Worm (Caenorhabditis elegans) whole organism, mixed stage, embryonic: Measurements from ENCODE around the gene ugt-52.
"Not testable (repeated sequence)": the region's sequence is repeated elsewhere in the genome, so short reads cannot be mapped to it uniquely, and the experiment has no call there.

Experiments used
- M03D4.4 ChIP-seq: sonication (generic microtip); optimal IDR thresholded peaks from 2 replicates; lab custom pipeline; 2017; ENCODE audit warnings: mild to moderate bottlenecking, missing genetic modification characterization, missing compliant biosample characterization
- bed-3 ChIP-seq: fragments of 200-800 bp; sonication (Bioruptor generic); optimal IDR thresholded peaks from 3 replicates; lab custom pipeline; 2018; ENCODE audit warnings: mild to moderate bottlenecking, missing genetic modification characterization, moderate library complexity, missing compliant biosample characterization
- blmp-1 ChIP-seq: fragments of 150-350 bp; optimal IDR thresholded peaks from 2 replicates; lab custom pipeline; 2014; ENCODE audit warnings: missing biosample characterization, missing genetic modification characterization
- ceh-39 ChIP-seq: fragments of 150-350 bp; optimal IDR thresholded peaks from 2 replicates; lab custom pipeline; 2014; ENCODE audit warnings: missing biosample characterization, missing genetic modification characterization
- ceh-43 ChIP-seq: fragments of 200-800 bp; sonication (Bioruptor generic); optimal IDR thresholded peaks from 2 replicates; lab custom pipeline; 2018; ENCODE audit warnings: mild to moderate bottlenecking, missing genetic modification characterization, moderate library complexity, missing compliant biosample characterization
- ceh-83 ChIP-seq: fragments of 200-800 bp; sonication (Bioruptor generic); optimal IDR thresholded peaks from 2 replicates; lab custom pipeline; 2018; ENCODE audit warnings: mild to moderate bottlenecking, missing genetic modification characterization, missing compliant biosample characterization
- ces-1 ChIP-seq: fragments of 150-350 bp; optimal IDR thresholded peaks from 2 replicates; lab custom pipeline; 2014; ENCODE audit warnings: missing biosample characterization, missing genetic modification reagents, missing genetic modification characterization
- cnd-1 ChIP-seq: fragments of 200-800 bp; sonication (Bioruptor generic); optimal IDR thresholded peaks from 2 replicates; lab custom pipeline; 2018; ENCODE audit warnings: mild to moderate bottlenecking, missing genetic modification characterization, missing compliant biosample characterization
- drap-1 ChIP-seq: fragments of 200-800 bp; sonication (Bioruptor generic); optimal IDR thresholded peaks from 3 replicates; lab custom pipeline; 2018; ENCODE audit warnings: mild to moderate bottlenecking, missing genetic modification characterization, missing compliant biosample characterization
- elt-1 ChIP-seq: sonication (generic microtip); optimal IDR thresholded peaks from 2 replicates; lab custom pipeline; 2017; ENCODE audit warnings: missing genetic modification characterization, mild to moderate bottlenecking, missing compliant biosample characterization, antibody characterized with exemption, moderate library complexity, borderline replicate concordance; ENCODE audit not compliant: insufficient read depth
- elt-3 ChIP-seq: fragments of 150-350 bp; optimal IDR thresholded peaks from 2 replicates; lab custom pipeline; 2014; ENCODE audit warnings: missing biosample characterization, missing genetic modification characterization
- ham-2 ChIP-seq: fragments of 200-800 bp; sonication (Bioruptor generic); optimal IDR thresholded peaks from 2 replicates; lab custom pipeline; 2018; ENCODE audit warnings: mild to moderate bottlenecking, missing genetic modification characterization, missing compliant biosample characterization
- hlh-1 ChIP-seq: fragments of 150-350 bp; optimal IDR thresholded peaks from 2 replicates; lab custom pipeline; 2014; ENCODE audit warnings: missing biosample characterization, missing genetic modification reagents, missing genetic modification characterization
- lin-13 ChIP-seq: fragments of 150-350 bp; optimal IDR thresholded peaks from 2 replicates; lab custom pipeline; 2014; ENCODE audit warnings: missing biosample characterization, missing genetic modification characterization
- lin-32 ChIP-seq: fragments of 200-800 bp; sonication (Bioruptor generic); optimal IDR thresholded peaks from 2 replicates; lab custom pipeline; 2018; ENCODE audit warnings: mild to moderate bottlenecking, missing genetic modification characterization, missing compliant biosample characterization
- lsy-2 ChIP-seq: fragments of 150-350 bp; optimal IDR thresholded peaks from 2 replicates; lab custom pipeline; 2014; ENCODE audit warnings: missing biosample characterization, missing genetic modification characterization
- mab-5 ChIP-seq: fragments of 150-350 bp; optimal IDR thresholded peaks from 2 replicates; lab custom pipeline; 2014; ENCODE audit warnings: missing biosample characterization, missing genetic modification characterization
- mep-1 ChIP-seq: fragments of 150-350 bp; optimal IDR thresholded peaks from 2 replicates; lab custom pipeline; 2017; ENCODE audit warnings: missing biosample characterization, missing genetic modification reagents, missing genetic modification characterization, inconsistent platforms
- mls-2 ChIP-seq: sonication (generic microtip); optimal IDR thresholded peaks from 2 replicates; lab custom pipeline; 2016; ENCODE audit warnings: mild to moderate bottlenecking, missing genetic modification characterization, moderate library complexity, missing compliant biosample characterization
- nhr-12 ChIP-seq: fragments of 150-350 bp; optimal IDR thresholded peaks from 2 replicates; lab custom pipeline; 2014; ENCODE audit warnings: missing biosample characterization, missing genetic modification characterization
- nhr-237 ChIP-seq: fragments of 150-350 bp; optimal IDR thresholded peaks from 2 replicates; lab custom pipeline; 2014; ENCODE audit warnings: missing biosample characterization, missing genetic modification characterization
- nhr-28 ChIP-seq: fragments of 150-350 bp; optimal IDR thresholded peaks from 2 replicates; lab custom pipeline; 2014; ENCODE audit warnings: missing biosample characterization, missing genetic modification characterization
- nhr-76 ChIP-seq: sonication (generic microtip); optimal IDR thresholded peaks from 2 replicates; lab custom pipeline; 2017; ENCODE audit warnings: missing biosample characterization, missing genetic modification characterization
- pha-4 ChIP-seq: fragments of 150-350 bp; optimal IDR thresholded peaks from 2 replicates; lab custom pipeline; 2018; ENCODE audit warnings: missing biosample characterization, missing genetic modification reagents, missing genetic modification characterization
- sem-2 ChIP-seq: fragments of 200-800 bp; sonication (Bioruptor generic); optimal IDR thresholded peaks from 2 replicates; lab custom pipeline; 2018; ENCODE audit warnings: mild to moderate bottlenecking, missing genetic modification characterization, missing compliant biosample characterization
- snpc-4 ChIP-seq: fragments of 150-350 bp; optimal IDR thresholded peaks from 2 replicates; lab custom pipeline; 2014; ENCODE audit warnings: missing biosample characterization, missing genetic modification characterization
- sptf-1 ChIP-seq: sonication (generic microtip); optimal IDR thresholded peaks from 2 replicates; lab custom pipeline; 2017; ENCODE audit warnings: mild to moderate bottlenecking, missing genetic modification characterization, moderate library complexity, missing compliant biosample characterization
- tbx-8 ChIP-seq: fragments of 200-800 bp; sonication (Bioruptor generic); optimal IDR thresholded peaks from 2 replicates; lab custom pipeline; 2018; ENCODE audit warnings: mild to moderate bottlenecking, missing genetic modification characterization, moderate library complexity, missing compliant biosample characterization
- unc-120 ChIP-seq: sonication (generic microtip); optimal IDR thresholded peaks from 2 replicates; lab custom pipeline; 2017; ENCODE audit warnings: missing genetic modification characterization, missing compliant biosample characterization; ENCODE audit not compliant: poor library complexity, severe bottlenecking
- unc-39 ChIP-seq: fragments of 150-350 bp; optimal IDR thresholded peaks from 2 replicates; lab custom pipeline; 2014; ENCODE audit warnings: missing biosample characterization, missing genetic modification characterization
- unc-62 ChIP-seq: fragments of 150-350 bp; optimal IDR thresholded peaks from 2 replicates; lab custom pipeline; 2014; ENCODE audit warnings: missing biosample characterization, missing genetic modification reagents, missing genetic modification characterization
- zip-8 ChIP-seq: fragments of 150-350 bp; optimal IDR thresholded peaks from 2 replicates; lab custom pipeline; 2014; ENCODE audit warnings: missing biosample characterization, missing genetic modification characterization
- ztf-11 ChIP-seq: fragments of 150-350 bp; optimal IDR thresholded peaks from 2 replicates; lab custom pipeline; 2014; ENCODE audit warnings: missing biosample characterization, missing genetic modification characterization

ugt-52 gene

ce11 chrIV:768312-768711 is 10.3 kb upstream of the ugt-52 start, which contains the start of gene F56B3.2:
Gene F56B3.2, minus strand, starts transcription at chrIV:768584.
- TF ChIP-seq ceh-39 (tag; lab: Kevin White, UChicago) (no peak), blmp-1 (tag; lab: Kevin White, UChicago) (peak; percentile 93), hlh-1 (tag; lab: Kevin White, UChicago) (no peak), ham-2 (GFP tag; lab: Kevin White, UChicago) (peak; percentile 31)

DNA sequence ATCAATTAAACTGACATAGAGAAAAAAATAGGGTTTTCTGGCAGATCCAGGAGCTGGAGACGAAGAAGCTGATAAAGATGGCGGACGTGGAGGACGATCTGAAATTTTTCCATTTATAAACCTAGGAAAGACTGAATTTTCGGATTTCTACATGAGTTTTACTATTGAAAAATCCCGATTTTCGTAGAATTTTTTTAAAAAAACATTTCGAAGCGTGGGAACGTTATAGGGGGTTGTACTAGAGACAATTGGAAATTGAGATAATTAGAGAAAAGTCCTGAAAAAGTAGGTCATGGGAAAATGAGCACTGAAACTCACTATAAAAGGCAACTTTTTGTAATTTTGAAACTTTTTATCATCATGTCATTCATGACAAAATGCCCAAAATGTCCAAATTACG is 7.5 kb upstream of the ugt-52 start, which contains the start of gene F56B3.9:
F56B3.9 (plus strand) TSS at position 301 of the 400 bp plus-strand sequence.
- not testable (repeated sequence) for TF ChIP-seq cnd-1, ztf-11, zip-8 (tag; lab: Kevin White, UChicago)

DNA sequence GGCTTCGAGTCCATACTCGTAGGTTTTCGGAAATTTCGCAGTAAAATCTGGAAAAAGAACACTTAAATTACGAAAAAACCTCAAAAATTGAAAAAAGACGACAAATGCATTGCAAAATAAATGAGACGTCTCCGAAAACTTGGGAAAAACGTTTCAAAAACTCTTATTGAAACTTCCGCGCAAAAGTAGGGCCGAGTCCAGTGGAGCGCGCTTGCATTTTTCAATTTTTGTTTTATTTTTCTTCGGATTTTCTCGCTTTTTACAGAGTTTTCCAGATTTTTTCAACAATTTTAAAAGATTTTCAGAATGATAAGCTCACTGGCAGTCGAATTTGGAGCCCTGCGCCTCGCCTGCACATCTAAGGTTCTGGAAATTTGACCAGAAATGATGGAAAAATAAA is 5.7 kb upstream of the ugt-52 start, which contains the start of gene mrpl-2:
mrpl-2 (plus strand) TSS at position 307 of the 400 bp plus-strand sequence.
- TF ChIP-seq zip-8 (tag; lab: Kevin White, UChicago): no peak
- peak; percentile 3 for TF ChIP-seq sptf-1
- TF ChIP-seq, all 35 proteins: peak for 1

ce11 chrIV:773580-773979 is 5.0 kb upstream of the ugt-52 start:
- TF ChIP-seq sem-2 (GFP tag; lab: Kevin White, UChicago): no peak
- no peak for TF ChIP-seq mab-5
- no peak for TF ChIP-seq pha-4 (tag; lab: Kevin White, UChicago)
- no peak for TF ChIP-seq tbx-8 (GFP tag; lab: Kevin White, UChicago)
- no peak for TF ChIP-seq sptf-1
- no peak for TF ChIP-seq ztf-11 (tag; lab: Kevin White, UChicago)
- no peak for TF ChIP-seq elt-3 (tag; lab: Kevin White, UChicago)
- TF ChIP-seq ceh-83 (GFP tag; lab: Kevin White, UChicago): no peak
- no peak for TF ChIP-seq snpc-4 (tag; lab: Kevin White, UChicago)
- no peak for TF ChIP-seq hlh-1 (tag; lab: Kevin White, UChicago)
- TF ChIP-seq nhr-28 (tag; lab: Kevin White, UChicago): no peak
- no peak for TF ChIP-seq cnd-1 (tag; lab: Kevin White, UChicago)
- no peak for TF ChIP-seq lin-32 (GFP tag; lab: Kevin White, UChicago)
- TF ChIP-seq zip-8 (tag; lab: Kevin White, UChicago): no peak

ce11 chrIV:782393-782792 is 3.8 kb downstream of the ugt-52 start:
- TF ChIP-seq ces-1 (no peak), lsy-2 (tag; lab: Kevin White, UChicago) (no peak)

- TF ChIP-seq nhr-76 (tag; lab: Kevin White, UChicago): no peak
- no peak for TF ChIP-seq unc-120 (tag; lab: Kevin White, UChicago)
- TF ChIP-seq unc-39 (tag; lab: Kevin White, UChicago): no peak
- TF ChIP-seq nhr-28 (tag; lab: Kevin White, UChicago): no peak
Observed at ce11 chrIV:787755-788154, 9.2 kb downstream of the ugt-52 start, which contains the start of gene F56B3.6. Gene F56B3.6, plus strand, starts transcription at chrIV:788055.

DNA sequence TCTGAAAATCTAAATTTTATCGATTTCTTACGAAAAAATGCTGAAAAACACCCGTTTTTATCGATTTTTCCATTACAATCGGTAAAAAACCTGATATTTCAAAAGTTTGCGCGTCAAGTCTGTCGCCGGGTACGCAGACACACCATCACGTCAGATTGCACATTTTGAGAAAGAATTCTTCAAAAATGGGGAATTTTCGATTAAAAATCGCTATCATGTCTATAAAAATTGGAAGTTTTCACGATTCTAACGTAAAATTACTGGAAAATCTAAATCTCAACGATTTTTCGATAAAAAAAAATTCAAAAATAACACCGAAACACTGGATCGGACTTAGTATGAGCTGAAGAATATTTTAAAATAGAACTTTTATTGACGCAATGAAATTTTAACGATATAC is 15.7 kb downstream of the ugt-52 start, which contains the start of gene F56B3.4:
F56B3.4 (minus strand) TSS at position 1 of the 400 bp plus-strand sequence.
- no peak for TF ChIP-seq elt-1 (tag; lab: Kevin White, UChicago)
- TF ChIP-seq unc-62 (GFP tag; lab: Kevin White, UChicago): no peak
- no peak for TF ChIP-seq mep-1
- no peak for TF ChIP-seq drap-1
- TF ChIP-seq mab-5: no peak
- no peak for TF ChIP-seq mls-2 (tag; lab: Kevin White, UChicago)
- no peak for TF ChIP-seq ham-2 (GFP tag; lab: Kevin White, UChicago)
- TF ChIP-seq ceh-43: no peak
- no peak for TF ChIP-seq lin-13 (tag; lab: Kevin White, UChicago)
- no peak for TF ChIP-seq nhr-12
- no peak for TF ChIP-seq M03D4.4 (tag; lab: Kevin White, UChicago)
- TF ChIP-seq nhr-76 (tag; lab: Kevin White, UChicago): no peak
- TF ChIP-seq ztf-11 (tag; lab: Kevin White, UChicago): no peak
- no peak for TF ChIP-seq lin-32 (GFP tag; lab: Kevin White, UChicago)
- TF ChIP-seq sptf-1: no peak
- TF ChIP-seq unc-39 (tag; lab: Kevin White, UChicago): no peak
- TF ChIP-seq nhr-237 (tag; lab: Kevin White, UChicago): no peak
- TF ChIP-seq sem-2 (GFP tag; lab: Kevin White, UChicago): no peak
- TF ChIP-seq nhr-28 (tag; lab: Kevin White, UChicago): no peak
- TF ChIP-seq bed-3 (GFP tag; lab: Kevin White, UChicago): no peak
